Fruit fly (Drosophila melanogaster): ENCODE results near the gene ETHR.
A peak's percentile ranks its signal among the peaks of the same experiment; 100 is the strongest.

ETHR gene

dm6 chr3R:21206802-21207238 is 40.0 kb upstream of the ETHR start:
- no peak for TF ChIP-seq woc (GFP tag; optimal IDR thresholded peaks at IDR 0.05)
- no peak for TF ChIP-seq CrebA (GFP tag; optimal IDR thresholded peaks at IDR 0.05; ENCODE audit: borderline replicate concordance)
- no peak for TF ChIP-seq br (GFP tag; optimal IDR thresholded peaks at IDR 0.05)
- no peak for TF ChIP-seq usp (GFP tag; optimal IDR thresholded peaks at IDR 0.05)
- TF ChIP-seq CG9705 (GFP tag; optimal IDR thresholded peaks at IDR 0.05), result no peak
- TF ChIP-seq GATAd (GFP tag; optimal IDR thresholded peaks at IDR 0.05), result no peak

dm6 chr3R:21210081-21210480 is 36.7 kb upstream of the ETHR start:
- TF ChIP-seq tai (GFP tag; optimal IDR thresholded peaks at IDR 0.05) (no peak), jim (GFP tag; optimal IDR thresholded peaks at IDR 0.05) (no peak), Hr83 (GFP tag; optimal IDR thresholded peaks at IDR 0.05; ENCODE audit: poor library complexity, severe bottlenecking) (no peak), N (GFP tag; optimal IDR thresholded peaks at IDR 0.05) (no peak), Vsx2 (GFP tag; optimal IDR thresholded peaks at IDR 0.05; ENCODE audit: partially characterized antibody) (no peak), GATAd (GFP tag; optimal IDR thresholded peaks at IDR 0.05) (no peak), usp (GFP tag; optimal IDR thresholded peaks at IDR 0.05) (no peak), Dfd (GFP tag; optimal IDR thresholded peaks at IDR 0.05) (no peak), psq (GFP tag; optimal IDR thresholded peaks at IDR 0.05) (no peak), HLH106 (tag; optimal IDR thresholded peaks at IDR 0.05) (no peak), Mio (GFP tag; optimal IDR thresholded peaks at IDR 0.05) (no peak), CG32264 (GFP tag; optimal IDR thresholded peaks at IDR 0.05) (no peak), ey (GFP tag; optimal IDR thresholded peaks at IDR 0.05) (no peak), Dif (GFP tag; optimal IDR thresholded peaks at IDR 0.05; ENCODE audit: partially characterized antibody) (no peak), h (GFP tag; optimal IDR thresholded peaks at IDR 0.05) (no peak), Sp1 (GFP tag; optimal IDR thresholded peaks at IDR 0.05) (no peak), br (GFP tag; optimal IDR thresholded peaks at IDR 0.05) (no peak), Jra (GFP tag; optimal IDR thresholded peaks at IDR 0.05) (no peak)

DNA sequence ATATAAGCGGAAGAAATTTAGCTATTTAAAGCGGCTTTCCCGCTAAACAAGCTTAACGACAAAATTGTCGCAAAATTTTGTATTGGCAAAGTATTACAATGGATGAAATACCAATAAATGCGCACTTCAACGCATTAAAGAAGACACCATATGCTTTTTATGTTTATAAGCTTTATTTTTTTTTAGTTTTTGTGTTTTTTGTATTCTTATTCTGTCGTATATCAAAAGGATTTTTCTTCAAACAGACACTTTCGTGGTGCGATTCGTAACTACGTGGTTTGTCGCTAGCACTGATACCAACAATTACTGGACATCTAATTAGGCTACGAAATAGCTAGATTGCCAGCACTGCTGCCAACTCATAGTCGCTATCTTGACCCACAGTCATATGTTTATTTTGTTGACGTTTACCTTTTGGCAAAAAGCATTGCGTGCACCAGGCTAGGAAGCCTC is 32.1 kb upstream of the ETHR start, which contains the start of gene Ddrgk1:
TSS of gene Ddrgk1 (plus strand) at position 387 of the 453 bp plus-strand sequence.
- TF ChIP-seq Hnf4 (GFP tag; optimal IDR thresholded peaks at IDR 0.05) (no peak), Jra (GFP tag; optimal IDR thresholded peaks at IDR 0.05) (no peak), Dfd (GFP tag; optimal IDR thresholded peaks at IDR 0.05) (no peak), br (GFP tag; optimal IDR thresholded peaks at IDR 0.05) (no peak), sv (GFP tag; optimal IDR thresholded peaks at IDR 0.05) (peak; percentile 20), Myc (optimal IDR thresholded peaks at IDR 0.05) (peak; percentile 96), woc (GFP tag; optimal IDR thresholded peaks at IDR 0.05) (peak; percentile 85), CG32264 (GFP tag; optimal IDR thresholded peaks at IDR 0.05) (no peak), Hr78 (GFP tag; optimal IDR thresholded peaks at IDR 0.05) (no peak)

- TF ChIP-seq dsf (GFP tag; optimal IDR thresholded peaks at IDR 0.05; ENCODE audit: borderline replicate concordance) (no peak), tai (GFP tag; optimal IDR thresholded peaks at IDR 0.05) (no peak), sv (GFP tag; optimal IDR thresholded peaks at IDR 0.05) (no peak), Dif (GFP tag; optimal IDR thresholded peaks at IDR 0.05; ENCODE audit: partially characterized antibody) (no peak), Hnf4 (GFP tag; optimal IDR thresholded peaks at IDR 0.05) (no peak), Vsx2 (GFP tag; optimal IDR thresholded peaks at IDR 0.05; ENCODE audit: partially characterized antibody) (no peak), CG32264 (GFP tag; optimal IDR thresholded peaks at IDR 0.05) (no peak), Sp1 (GFP tag; optimal IDR thresholded peaks at IDR 0.05) (no peak), dl (GFP tag; optimal IDR thresholded peaks at IDR 0.05; ENCODE audit: insufficient read depth in 1 of 2, partially characterized antibody in 2 of 2) (no peak), Dfd (GFP tag; optimal IDR thresholded peaks at IDR 0.05) (no peak), CG9705 (GFP tag; optimal IDR thresholded peaks at IDR 0.05) (no peak), usp (GFP tag; optimal IDR thresholded peaks at IDR 0.05) (no peak), Abd-B (GFP tag; optimal IDR thresholded peaks at IDR 0.05) (no peak)
Measured at dm6 chr3R:21215290-21215689, 31.5 kb upstream of the ETHR start.

DNA sequence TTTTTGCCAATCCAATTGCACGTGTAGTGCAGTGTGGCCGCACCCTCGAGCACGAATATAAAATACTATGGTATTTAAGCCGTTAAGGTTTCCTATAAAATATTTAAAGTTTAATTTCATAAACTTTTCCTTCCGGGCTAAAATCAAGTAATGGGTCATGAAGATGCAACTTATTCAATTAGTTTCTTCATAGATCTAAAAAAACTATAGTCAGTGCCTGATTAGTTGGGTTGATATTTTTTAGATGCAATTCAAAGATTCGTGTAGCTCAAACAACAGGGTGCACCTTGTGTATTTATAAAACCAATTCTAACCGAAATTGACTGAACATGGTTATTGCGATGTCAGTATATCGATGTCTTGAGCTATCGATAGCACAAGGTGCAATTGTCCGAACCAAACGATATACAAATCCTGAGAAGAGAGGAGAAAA is 28.1 kb upstream of the ETHR start, which contains the start of the genes Smyd5 and Oga:
TSS of gene Smyd5 (minus strand) at position 59 of the 433 bp plus-strand sequence.
TSS of gene Oga (plus strand) at position 345 of the 433 bp plus-strand sequence.
- TF ChIP-seq h (GFP tag; optimal IDR thresholded peaks at IDR 0.05), result no peak
- TF ChIP-seq Vsx2 (GFP tag; optimal IDR thresholded peaks at IDR 0.05; ENCODE audit: partially characterized antibody), result no peak
- no peak for TF ChIP-seq OdsH (GFP tag; optimal IDR thresholded peaks at IDR 0.05)
- no peak for TF ChIP-seq dmrt93B (GFP tag; optimal IDR thresholded peaks at IDR 0.05)
- peak; percentile 15 for TF ChIP-seq sv (GFP tag; optimal IDR thresholded peaks at IDR 0.05)
- TF ChIP-seq woc (GFP tag; optimal IDR thresholded peaks at IDR 0.05), result no peak
- TF ChIP-seq lola (GFP tag; optimal IDR thresholded peaks at IDR 0.05), result no peak
- TF ChIP-seq HLH106 (tag; optimal IDR thresholded peaks at IDR 0.05), result peak; percentile 14
- no peak for TF ChIP-seq sage (GFP tag; optimal IDR thresholded peaks at IDR 0.05)
- TF ChIP-seq rgr (GFP tag; optimal IDR thresholded peaks at IDR 0.05), result no peak
- no peak for TF ChIP-seq dl (GFP tag; optimal IDR thresholded peaks at IDR 0.05; ENCODE audit: insufficient read depth in 1 of 2, partially characterized antibody in 2 of 2)
- no peak for TF ChIP-seq Hr83 (GFP tag; optimal IDR thresholded peaks at IDR 0.05; ENCODE audit: poor library complexity, severe bottlenecking)
- no peak for TF ChIP-seq Rel (GFP tag; optimal IDR thresholded peaks at IDR 0.05)
- no peak for TF ChIP-seq Rel (tag; optimal IDR thresholded peaks at IDR 0.05)
- no peak for TF ChIP-seq N (GFP tag; optimal IDR thresholded peaks at IDR 0.05)
- no peak for TF ChIP-seq usp (GFP tag; optimal IDR thresholded peaks at IDR 0.05)
- TF ChIP-seq Hr78 (GFP tag; optimal IDR thresholded peaks at IDR 0.05), result no peak
- TF ChIP-seq psq (GFP tag; optimal IDR thresholded peaks at IDR 0.05), result peak; percentile 27
- no peak for TF ChIP-seq Dfd (GFP tag; optimal IDR thresholded peaks at IDR 0.05)
- peak; percentile 14 for TF ChIP-seq Mio (GFP tag; optimal IDR thresholded peaks at IDR 0.05)
- peak; percentile 2 for TF ChIP-seq Sp1 (GFP tag; optimal IDR thresholded peaks at IDR 0.05)
- no peak for TF ChIP-seq jim (GFP tag; optimal IDR thresholded peaks at IDR 0.05)
- peak in 1 of 2 experiments; percentile 29 for TF ChIP-seq foxo (GFP tag; optimal IDR thresholded peaks at IDR 0.05)
- no peak for TF ChIP-seq Abd-B (GFP tag; optimal IDR thresholded peaks at IDR 0.05)
- TF ChIP-seq Hnf4 (GFP tag; optimal IDR thresholded peaks at IDR 0.05), result no peak
- no peak for TF ChIP-seq Jra (GFP tag; optimal IDR thresholded peaks at IDR 0.05)
- TF ChIP-seq CG32264 (GFP tag; optimal IDR thresholded peaks at IDR 0.05), result no peak
- no peak for TF ChIP-seq brk (GFP tag; optimal IDR thresholded peaks at IDR 0.05)
- no peak for TF ChIP-seq br (GFP tag; optimal IDR thresholded peaks at IDR 0.05)
